Fruit fly (Drosophila melanogaster) S2 (cell line): ENCODE measurements around the gene SelT.

Experiments
- CG8478 ChIP-seq: fragments of >200 bp; optimal IDR thresholded peaks from 2 replicates; lab custom pipeline; 2018
- CTCF ChIP-seq, 2 experiments: fragments of >200 bp; optimal IDR thresholded peaks; 2 replicates each; lab custom pipeline; 2018

dm6 chr2L:4998571-4999191 lies 12.0 kb upstream of the SelT start:
- no peak for TF ChIP-seq CG8478 (lab: Kevin White, UChicago)
- no peak for TF ChIP-seq CTCF (optimal IDR thresholded peaks at IDR 0.05; lab: Kevin White, UChicago)
